Worm (Caenorhabditis elegans) whole organism, late embryonic: ENCODE measurements around the gene Y75B8A.18.

Source experiments
- C08G9.2 ChIP-seq: sonication (generic microtip); optimal IDR thresholded peaks from 2 replicates; lab custom pipeline; 2016; ENCODE audit warnings: mild to moderate bottlenecking, missing genetic modification characterization, moderate library complexity, missing compliant biosample characterization
- C38D4.7 ChIP-seq: fragments of 200-800 bp; sonication (Bioruptor generic); optimal IDR thresholded peaks from 2 replicates; lab custom pipeline; 2018; ENCODE audit warnings: mild to moderate bottlenecking, missing genetic modification characterization, moderate library complexity, missing compliant biosample characterization
- ama-1 ChIP-seq: fragments of 150-350 bp; optimal IDR thresholded peaks from 2 replicates; lab custom pipeline; 2014
- ceh-30 ChIP-seq: fragments of 150-350 bp; optimal IDR thresholded peaks from 2 replicates; lab custom pipeline; 2014; ENCODE audit warnings: missing biosample characterization, missing genetic modification characterization
- elt-2 ChIP-seq: sonication (generic microtip); optimal IDR thresholded peaks from 2 replicates; lab custom pipeline; 2016; ENCODE audit warnings: missing genetic modification reagents, missing genetic modification characterization, missing compliant biosample characterization
- hlh-13 ChIP-seq: fragments of 200-800 bp; sonication (Bioruptor generic); optimal IDR thresholded peaks from 2 replicates; lab custom pipeline; 2018; ENCODE audit warnings: mild to moderate bottlenecking, missing genetic modification characterization, missing compliant biosample characterization
- nfya-1 ChIP-seq: sonication (generic microtip); optimal IDR thresholded peaks from 2 replicates; lab custom pipeline; 2017; ENCODE audit warnings: missing genetic modification characterization, mild to moderate bottlenecking, missing compliant biosample characterization, antibody characterized with exemption, moderate library complexity
- pha-2 ChIP-seq: sonication (generic microtip); optimal IDR thresholded peaks from 2 replicates; lab custom pipeline; 2017; ENCODE audit warnings: mild to moderate bottlenecking, missing genetic modification characterization, missing compliant biosample characterization
- pqm-1 ChIP-seq: sonication (generic microtip); optimal IDR thresholded peaks from 2 replicates; lab custom pipeline; 2016; ENCODE audit warnings: missing genetic modification characterization, missing compliant biosample characterization
- sox-4 ChIP-seq: sonication (generic microtip); optimal IDR thresholded peaks from 2 replicates; lab custom pipeline; 2017; ENCODE audit warnings: mild to moderate bottlenecking, missing genetic modification characterization, inconsistent platforms, missing compliant biosample characterization
- unc-42 ChIP-seq: sonication (generic microtip); optimal IDR thresholded peaks from 2 replicates; lab custom pipeline; 2016; ENCODE audit warnings: missing genotype, missing genetic modification characterization, missing compliant biosample characterization

DNA sequence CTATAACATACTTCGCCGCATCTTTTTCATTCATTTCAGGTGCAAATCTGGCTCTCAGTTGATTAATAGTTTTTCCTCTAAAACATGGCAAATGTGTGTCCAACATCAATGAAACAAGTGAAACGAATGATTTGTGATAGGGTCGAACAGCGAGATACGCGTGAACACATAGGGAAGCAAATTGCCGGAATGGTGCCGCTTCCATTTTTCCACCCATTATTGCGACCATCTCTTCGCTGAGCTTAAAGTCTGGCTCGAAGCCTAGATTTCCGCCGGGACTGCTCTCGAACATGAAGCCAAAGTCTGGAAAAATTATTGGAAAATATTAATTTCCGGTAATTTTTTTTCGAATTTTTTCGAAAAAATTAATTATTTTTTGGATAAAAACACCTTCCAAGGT is 27.3 kb upstream of the Y75B8A.18 start:
- TF ChIP-seq C38D4.7 (GFP tag; lab: Kevin White, UChicago) (no peak), elt-2 (tag; lab: Kevin White, UChicago) (no peak), sox-4 (tag; lab: Kevin White, UChicago) (no peak), nfya-1 (tag; lab: Kevin White, UChicago) (no peak), unc-42 (tag; lab: Kevin White, UChicago) (no peak), C08G9.2 (tag; lab: Kevin White, UChicago) (no peak), ceh-30 (tag; lab: Kevin White, UChicago) (no peak), hlh-13 (GFP tag; lab: Kevin White, UChicago) (no peak), pha-2 (tag; lab: Kevin White, UChicago) (no peak), pqm-1 (no peak), ama-1 (lab: Kevin White, UChicago) (no peak)
